Worm (Caenorhabditis elegans) whole organism, early embryonic: ENCODE measurements around the gene W02A2.5.

ENCODE experiments used
- B0310.2 ChIP-seq: sonication (generic microtip); optimal IDR thresholded peaks from 2 replicates; lab custom pipeline; 2016; ENCODE audit warnings: mild to moderate bottlenecking, missing genetic modification characterization, missing compliant biosample characterization
- aly-1 ChIP-seq: sonication (generic microtip); optimal IDR thresholded peaks from 2 replicates; lab custom pipeline; 2016; ENCODE audit warnings: missing genetic modification characterization, missing compliant biosample characterization
- ceh-36 ChIP-seq: sonication (generic microtip); optimal IDR thresholded peaks from 2 replicates; lab custom pipeline; 2016; ENCODE audit warnings: missing genetic modification characterization, inconsistent platforms, missing compliant biosample characterization
- ets-7 ChIP-seq: sonication (generic microtip); optimal IDR thresholded peaks from 2 replicates; lab custom pipeline; 2016; ENCODE audit warnings: missing genotype, missing genetic modification characterization, missing compliant biosample characterization
- hmg-4 ChIP-seq: fragments of 200-800 bp; sonication (Bioruptor generic); optimal IDR thresholded peaks from 2 replicates; lab custom pipeline; 2018; ENCODE audit warnings: mild to moderate bottlenecking, missing genetic modification characterization, missing compliant biosample characterization

DNA sequence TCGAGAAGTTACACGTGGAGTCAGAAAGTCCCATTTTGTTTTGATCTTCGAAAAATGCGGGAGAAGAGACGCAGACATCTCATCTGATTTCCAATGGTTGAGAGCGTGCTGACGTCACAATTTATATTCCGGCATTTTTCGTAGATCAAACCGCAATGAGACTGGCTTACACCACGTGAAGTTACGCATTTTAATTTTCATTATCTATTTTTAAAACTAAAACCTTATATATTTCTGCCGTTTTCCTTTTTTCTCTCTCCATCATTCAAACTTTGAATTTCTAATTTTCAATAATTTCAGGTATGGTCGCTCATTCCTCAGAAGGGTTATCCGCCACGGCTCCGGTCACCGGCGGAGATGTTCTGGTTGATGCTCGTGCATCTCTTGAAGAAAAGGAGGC, 27.3 kb upstream of the W02A2.5 start, which contains the start of gene fat-1:
- TF ChIP-seq hmg-4 (GFP tag; lab: Kevin White, UChicago), result no peak
- TF ChIP-seq ets-7 (tag; lab: Kevin White, UChicago), result no peak
- TF ChIP-seq aly-1 (tag; lab: Kevin White, UChicago), result no peak
- TF ChIP-seq B0310.2, result no peak
- TF ChIP-seq ceh-36 (tag; lab: Kevin White, UChicago), result no peak
